Fruit fly (Drosophila melanogaster) whole organism, embryonic: Measurements from ENCODE around the gene APP-BP1.

Experiments
- CG11504 ChIP-seq: fragments of 200-800 bp; sonication (Bioruptor generic); optimal IDR thresholded peaks from 3 replicates; lab custom pipeline; 2019; ENCODE audit warnings: missing biosample characterization, mild to moderate bottlenecking, missing genetic modification characterization, moderate library complexity
- CG13123 ChIP-seq: fragments of 200-800 bp; sonication (Bioruptor generic); optimal IDR thresholded peaks from 2 replicates; lab custom pipeline; 2016; ENCODE audit warnings: missing biosample characterization, missing genetic modification characterization
- CG13775 ChIP-seq: fragments of 200-800 bp; sonication (Bioruptor generic); optimal IDR thresholded peaks from 3 replicates; lab custom pipeline; 2017; ENCODE audit warnings: missing biosample characterization, mild to moderate bottlenecking, missing genetic modification characterization
- CG16863 ChIP-seq: fragments of 200-800 bp; sonication (Bioruptor generic); optimal IDR thresholded peaks from 3 replicates; lab custom pipeline; 2016; ENCODE audit warnings: missing biosample characterization, missing genetic modification characterization
- CG17186 ChIP-seq: fragments of 200-800 bp; sonication (Bioruptor generic); optimal IDR thresholded peaks from 3 replicates; lab custom pipeline; 2017; ENCODE audit warnings: missing biosample characterization, missing genetic modification reagents, missing genetic modification characterization
- CG2889 ChIP-seq: fragments of 200-800 bp; sonication (Bioruptor generic); IDR thresholded peaks from 3 replicates; pipeline ENCODE4 v1.3.6; 2022; ENCODE audit warnings: missing biosample characterization, missing genetic modification characterization
- CG3847 ChIP-seq: fragments of 200-800 bp; sonication (Bioruptor generic); IDR thresholded peaks from 2 replicates; pipeline ENCODE4 v1.3.6; 2022; ENCODE audit warnings: missing biosample characterization, missing genetic modification characterization
- CG42726 ChIP-seq: fragments of 200-800 bp; sonication (Bioruptor generic); IDR thresholded peaks from 2 replicates; pipeline ENCODE4 v1.3.6; 2022; ENCODE audit warnings: missing biosample characterization, missing genetic modification characterization; ENCODE audit not compliant: partially characterized antibody
- CG4617 ChIP-seq: fragments of 200-800 bp; sonication (Bioruptor generic); optimal IDR thresholded peaks from 3 replicates; lab custom pipeline; 2016; ENCODE audit warnings: missing biosample characterization, missing genetic modification characterization, borderline replicate concordance
- CG5953 ChIP-seq: fragments of 200-800 bp; sonication (Bioruptor generic); IDR thresholded peaks from 2 replicates; pipeline ENCODE4 v1.3.6; 2022; ENCODE audit warnings: missing biosample characterization, missing genetic modification characterization
- CG7372 ChIP-seq: fragments of 200-800 bp; sonication (Bioruptor generic); IDR thresholded peaks from 2 replicates; pipeline ENCODE4 v1.3.6; 2022; ENCODE audit warnings: missing biosample characterization, missing genetic modification characterization
- CG8290 ChIP-seq, 3 experiments: fragments of 200-800 bp; sonication (Bioruptor generic); optimal IDR thresholded peaks; 2 replicates each; lab custom pipeline; 2016 to 2019; ENCODE audit warnings: missing biosample characterization in 3 of 3, missing genetic modification characterization in 3 of 3, mild to moderate bottlenecking in 2 of 3, moderate library complexity in 1 of 3
- CG9817 ChIP-seq: fragments of 200-800 bp; sonication (Bioruptor generic); optimal IDR thresholded peaks from 2 replicates; lab custom pipeline; 2018; ENCODE audit warnings: missing biosample characterization, mild to moderate bottlenecking, missing genetic modification characterization, moderate library complexity
- CHES-1-like ChIP-seq: fragments of 200-800 bp; sonication (Bioruptor generic); optimal IDR thresholded peaks from 2 replicates; lab custom pipeline; 2016; ENCODE audit warnings: missing biosample characterization, missing genetic modification characterization
- Dek ChIP-seq: fragments of 200-800 bp; sonication (Bioruptor generic); optimal IDR thresholded peaks from 3 replicates; lab custom pipeline; 2019; ENCODE audit warnings: missing biosample characterization, mild to moderate bottlenecking, missing genetic modification characterization, moderate library complexity
- E2f1 ChIP-seq: fragments of 200-800 bp; sonication (Bioruptor generic); IDR thresholded peaks from 2 replicates; pipeline ENCODE4 v1.3.6; 2022; ENCODE audit warnings: missing biosample characterization, missing genetic modification characterization
- HLHmδ ChIP-seq: fragments of 200-800 bp; sonication (Bioruptor generic); optimal IDR thresholded peaks from 2 replicates; lab custom pipeline; 2018; ENCODE audit warnings: missing biosample characterization, mild to moderate bottlenecking, missing genetic modification characterization, moderate library complexity
- HmgD ChIP-seq: fragments of 200-800 bp; sonication (Bioruptor generic); optimal IDR thresholded peaks from 3 replicates; lab custom pipeline; 2016; ENCODE audit warnings: missing biosample characterization, missing genetic modification characterization
- Jarid2 ChIP-seq: fragments of 200-800 bp; sonication (Bioruptor generic); optimal IDR thresholded peaks from 3 replicates; lab custom pipeline; 2017; ENCODE audit warnings: mild to moderate bottlenecking, missing biosample characterization, missing genetic modification reagents, missing genetic modification characterization
- Kr ChIP-seq: fragments of 200-800 bp; sonication (Bioruptor generic); optimal IDR thresholded peaks from 2 replicates; lab custom pipeline; 2017; ENCODE audit warnings: missing biosample characterization, mild to moderate bottlenecking, missing genetic modification characterization
- Lim3 ChIP-seq: fragments of 200-800 bp; sonication (Bioruptor generic); IDR thresholded peaks from 2 replicates; pipeline ENCODE4 v1.3.6; 2022; ENCODE audit warnings: missing biosample characterization, missing genetic modification characterization
- MTF-1 ChIP-seq: fragments of 200-800 bp; sonication (Bioruptor generic); optimal IDR thresholded peaks from 2 replicates; lab custom pipeline; 2018; ENCODE audit warnings: missing biosample characterization, mild to moderate bottlenecking, missing genetic modification characterization, borderline replicate concordance
- Mes4 ChIP-seq: fragments of 200-800 bp; sonication (Bioruptor generic); optimal IDR thresholded peaks from 2 replicates; lab custom pipeline; 2016; ENCODE audit warnings: missing biosample characterization, missing genetic modification characterization
- NC2α ChIP-seq: fragments of 200-800 bp; sonication (Bioruptor generic); optimal IDR thresholded peaks from 2 replicates; lab custom pipeline; 2016; ENCODE audit warnings: missing biosample characterization, missing genetic modification characterization
- Neu2 ChIP-seq: fragments of 200-800 bp; sonication (Bioruptor generic); optimal IDR thresholded peaks from 3 replicates; lab custom pipeline; 2016; ENCODE audit warnings: missing biosample characterization, missing genetic modification characterization, borderline replicate concordance
- Rx ChIP-seq: fragments of 200-800 bp; sonication (Bioruptor generic); IDR thresholded peaks from 2 replicates; pipeline ENCODE4 v1.3.6; 2022; ENCODE audit warnings: missing biosample characterization, missing genetic modification characterization
- Taf1 ChIP-seq: fragments of 200-800 bp; sonication (Bioruptor generic); IDR thresholded peaks from 2 replicates; pipeline ENCODE4 v1.3.6; 2022; ENCODE audit warnings: missing biosample characterization, missing genetic modification characterization
- ash1 ChIP-seq: fragments of 200-800 bp; sonication (Bioruptor generic); optimal IDR thresholded peaks from 2 replicates; lab custom pipeline; 2018; ENCODE audit warnings: missing biosample characterization, mild to moderate bottlenecking, missing genetic modification characterization
- crol ChIP-seq: fragments of 200-800 bp; sonication (Bioruptor generic); IDR thresholded peaks from 2 replicates; pipeline ENCODE4 v1.3.6; 2022; ENCODE audit warnings: missing biosample characterization, missing genetic modification characterization
- dm ChIP-seq: fragments of 200-800 bp; sonication (Bioruptor generic); optimal IDR thresholded peaks from 3 replicates; lab custom pipeline; 2016; ENCODE audit warnings: missing biosample characterization, missing genetic modification characterization
- fd102C ChIP-seq: fragments of 200-800 bp; sonication (Bioruptor generic); optimal IDR thresholded peaks from 2 replicates; lab custom pipeline; 2018; ENCODE audit warnings: missing biosample characterization, mild to moderate bottlenecking, missing genetic modification characterization, moderate library complexity
- fd96Cb ChIP-seq: fragments of 200-800 bp; sonication (Bioruptor generic); optimal IDR thresholded peaks from 2 replicates; lab custom pipeline; 2018; ENCODE audit warnings: missing biosample characterization, mild to moderate bottlenecking, missing genetic modification characterization, moderate library complexity
- gcm2 ChIP-seq: fragments of 200-800 bp; sonication (Bioruptor generic); optimal IDR thresholded peaks from 2 replicates; lab custom pipeline; 2016; ENCODE audit warnings: missing biosample characterization, missing genetic modification characterization
- inv ChIP-seq: fragments of 200-800 bp; sonication (Bioruptor generic); IDR thresholded peaks from 2 replicates; pipeline ENCODE4 v1.3.6; 2022; ENCODE audit warnings: missing biosample characterization, missing genetic modification characterization; ENCODE audit not compliant: partially characterized antibody
- ken ChIP-seq: fragments of 200-800 bp; sonication (Bioruptor generic); IDR thresholded peaks from 3 replicates; pipeline ENCODE4 v1.3.6; 2022; ENCODE audit warnings: missing biosample characterization, missing genetic modification characterization
- knrl ChIP-seq: fragments of 200-800 bp; sonication (Bioruptor generic); IDR thresholded peaks from 3 replicates; pipeline ENCODE4 v1.3.6; 2022; ENCODE audit warnings: missing biosample characterization, missing genetic modification characterization; ENCODE audit not compliant: partially characterized antibody
- oc ChIP-seq: fragments of 200-800 bp; sonication (Bioruptor generic); optimal IDR thresholded peaks from 2 replicates; lab custom pipeline; 2018; ENCODE audit warnings: missing biosample characterization, mild to moderate bottlenecking, missing genetic modification characterization, moderate library complexity
- onecut ChIP-seq: fragments of 200-800 bp; sonication (Bioruptor generic); IDR thresholded peaks from 2 replicates; pipeline ENCODE4 v1.3.6; 2022; ENCODE audit warnings: missing biosample characterization, missing genetic modification characterization
- peb ChIP-seq: fragments of 200-800 bp; sonication (Bioruptor generic); IDR thresholded peaks from 2 replicates; pipeline ENCODE4 v1.3.6; 2022; ENCODE audit warnings: missing biosample characterization, missing genetic modification characterization
- pho ChIP-seq: fragments of 200-800 bp; sonication (Bioruptor generic); optimal IDR thresholded peaks from 2 replicates; lab custom pipeline; 2016; ENCODE audit warnings: missing biosample characterization, missing genetic modification characterization
- ro ChIP-seq: fragments of 200-800 bp; sonication (Bioruptor generic); IDR thresholded peaks from 2 replicates; pipeline ENCODE4 v1.3.6; 2022; ENCODE audit warnings: missing biosample characterization, missing genetic modification characterization
- shn ChIP-seq: fragments of 200-800 bp; sonication (Bioruptor generic); optimal IDR thresholded peaks from 3 replicates; lab custom pipeline; 2016; ENCODE audit warnings: missing biosample characterization, missing genetic modification characterization
- sisA ChIP-seq: fragments of 200-800 bp; sonication (Bioruptor generic); IDR thresholded peaks from 2 replicates; pipeline ENCODE4 v1.3.6; 2022; ENCODE audit warnings: missing biosample characterization, missing genetic modification characterization
- slbo ChIP-seq: fragments of 200-800 bp; sonication (Bioruptor generic); IDR thresholded peaks from 2 replicates; pipeline ENCODE4 v1.3.6; 2022; ENCODE audit warnings: missing biosample characterization, missing genetic modification characterization
- tap ChIP-seq: fragments of 200-800 bp; optimal IDR thresholded peaks from 3 replicates; lab custom pipeline; 2019; ENCODE audit warnings: missing biosample characterization, mild to moderate bottlenecking, missing genetic modification characterization, moderate library complexity
- tup ChIP-seq: fragments of 200-800 bp; sonication (Bioruptor generic); optimal IDR thresholded peaks from 2 replicates; lab custom pipeline; 2016; ENCODE audit warnings: missing biosample characterization, mild to moderate bottlenecking, missing genetic modification characterization, moderate library complexity
- tx ChIP-seq: fragments of 200-800 bp; sonication (Bioruptor generic); optimal IDR thresholded peaks from 2 replicates; lab custom pipeline; 2016; ENCODE audit warnings: missing biosample characterization, missing genetic modification characterization
- vvl ChIP-seq: fragments of 200-800 bp; sonication (Bioruptor generic); IDR thresholded peaks from 2 replicates; pipeline ENCODE4 v1.3.6; 2022; ENCODE audit warnings: missing biosample characterization, missing genetic modification characterization
- wor ChIP-seq: fragments of 200-800 bp; sonication (Bioruptor generic); IDR thresholded peaks from 2 replicates; pipeline ENCODE4 v1.3.6; 2022; ENCODE audit warnings: missing biosample characterization, missing genetic modification characterization
- zf30C ChIP-seq: fragments of 200-800 bp; sonication (Bioruptor generic); optimal IDR thresholded peaks from 3 replicates; lab custom pipeline; 2018; ENCODE audit warnings: missing biosample characterization, mild to moderate bottlenecking, missing genetic modification characterization

Gene APP-BP1

dm6 chr3L:11120419-11120958, 22.3 kb downstream of the APP-BP1 start, which contains the start of the genes FoxK and mRpL2 (continued):
- TF ChIP-seq Neu2 (GFP tag; lab: Kevin White, UChicago): no peak
- no peak for TF ChIP-seq tap (tag; lab: Kevin White, UChicago)
- peak; percentile 90 for TF ChIP-seq dm (GFP tag; lab: Kevin White, UChicago)
- no peak for TF ChIP-seq CG9817 (tag; lab: Kevin White, UChicago)
- TF ChIP-seq Mes4: no peak
- peak; percentile 34; the same call in 1 of the 2 replicates for TF ChIP-seq inv
- no peak for TF ChIP-seq Rx (GFP tag; lab: Robert Waterston, UW)
- TF ChIP-seq CG13775: no peak
- no peak for TF ChIP-seq NC2α (GFP tag; lab: Kevin White, UChicago)
- TF ChIP-seq peb (GFP tag; lab: Robert Waterston, UW): no peak
- TF ChIP-seq shn: no peak
- no peak for TF ChIP-seq CG7372 (GFP tag; lab: Robert Waterston, UW)
- TF ChIP-seq CG16863: no peak
- peak; percentile 56; the same call in 1 of the 2 replicates for TF ChIP-seq vvl (GFP tag; lab: Robert Waterston, UW)
- TF ChIP-seq HmgD (GFP tag; lab: Kevin White, UChicago): peak; percentile 63
- TF ChIP-seq Dek: no peak
- no peak for TF ChIP-seq Jarid2 (GFP tag; lab: Kevin White, UChicago)
- TF ChIP-seq CG17186 (GFP tag; lab: Kevin White, UChicago): peak; percentile 53
- TF ChIP-seq CG13123 (GFP tag; lab: Kevin White, UChicago): no peak
- no peak for TF ChIP-seq fd102C
- TF ChIP-seq CG2889: no peak
- no peak for TF ChIP-seq pho (GFP tag; lab: Kevin White, UChicago)
- TF ChIP-seq crol (GFP tag; lab: Robert Waterston, UW): no peak; the same call in 1 of the 2 replicates
- TF ChIP-seq ash1 (GFP tag; lab: Kevin White, UChicago): no peak
- no peak for TF ChIP-seq Taf1 (GFP tag; lab: Robert Waterston, UW)
- TF ChIP-seq fd96Cb (tag; lab: Kevin White, UChicago): no peak
- no peak for TF ChIP-seq CG5953
- TF ChIP-seq Kr (GFP tag; lab: Kevin White, UChicago): no peak
- TF ChIP-seq tup (GFP tag; lab: Kevin White, UChicago): no peak
- peak; percentile 81 for TF ChIP-seq CG4617
- TF ChIP-seq MTF-1: peak; percentile 55
- peak; percentile 2 for TF ChIP-seq CG11504 (tag; lab: Kevin White, UChicago)
- 0 out of 3 replicates have a peak, but pooled peaks have one; percentile 27 for TF ChIP-seq knrl
- no peak for TF ChIP-seq E2f1 (GFP tag; lab: Robert Waterston, UW)
- no peak for TF ChIP-seq oc (tag; lab: Kevin White, UChicago)
- no peak for TF ChIP-seq sisA
- no peak for TF ChIP-seq CG8290 (GFP tag; optimal IDR thresholded peaks at IDR 0.05; lab: Kevin White, UChicago)
- TF ChIP-seq CG8290 (tag; optimal IDR thresholded peaks at IDR 0.05; lab: Kevin White, UChicago): peak in 1 of 2 experiments; percentile 60
- TF ChIP-seq tx (GFP tag; lab: Kevin White, UChicago): no peak
- peak; percentile 25; the same call in 1 of the 2 replicates for TF ChIP-seq onecut
- peak; percentile 63; the same call in 1 of the 2 replicates for TF ChIP-seq CG3847
- no peak for TF ChIP-seq wor (GFP tag; lab: Robert Waterston, UW)
- peak; percentile 40 for TF ChIP-seq CHES-1-like (GFP tag; lab: Kevin White, UChicago)
- TF ChIP-seq CG42726: 0 out of 2 replicates have a peak, but pooled peaks have one; percentile 29
- no peak for TF ChIP-seq ro
- no peak for TF ChIP-seq Lim3
- no peak for TF ChIP-seq HLHmδ (GFP tag; lab: Kevin White, UChicago)
- TF ChIP-seq gcm2 (GFP tag; lab: Kevin White, UChicago): peak; percentile 2
- TF ChIP-seq zf30C: peak; percentile 30
- TF ChIP-seq ken (GFP tag; lab: Robert Waterston, UW): no peak
- TF ChIP-seq slbo (GFP tag; lab: Robert Waterston, UW): no peak
